Fruit fly (Drosophila melanogaster) whole organism, embryonic: ENCODE data around the gene CG46459.

Source experiments
- Awh ChIP-seq: fragments of 200-800 bp; sonication (Bioruptor generic); IDR thresholded peaks from 2 replicates; pipeline ENCODE4, ENCODE4 v1.3.6; 2022; ENCODE audit warnings: missing biosample characterization, missing genetic modification characterization
- B-H2 ChIP-seq: fragments of 200-800 bp; sonication (Bioruptor generic); optimal IDR thresholded peaks from 2 replicates; lab custom pipeline; 2018; ENCODE audit warnings: missing biosample characterization, mild to moderate bottlenecking, missing genetic modification characterization
- CG10462 ChIP-seq: fragments of 200-800 bp; sonication (Bioruptor generic); optimal IDR thresholded peaks from 2 replicates; lab custom pipeline; 2016; ENCODE audit warnings: missing biosample characterization, missing genetic modification characterization
- CG11247 ChIP-seq: fragments of 200-800 bp; sonication (Bioruptor generic); IDR thresholded peaks from 2 replicates; pipeline ENCODE4 v1.3.6; 2022; ENCODE audit warnings: missing biosample characterization, missing genetic modification characterization
- CG11695 ChIP-seq: fragments of 200-800 bp; sonication (Bioruptor generic); IDR thresholded peaks from 3 replicates; pipeline ENCODE4 v1.3.6; 2022; ENCODE audit warnings: missing biosample characterization, missing genetic modification characterization
- CG12071 ChIP-seq: fragments of 200-800 bp; sonication (Bioruptor generic); optimal IDR thresholded peaks from 3 replicates; lab custom pipeline; 2018; ENCODE audit warnings: missing biosample characterization, mild to moderate bottlenecking, missing genetic modification characterization
- CG14441 ChIP-seq: fragments of 200-800 bp; sonication (Bioruptor generic); IDR thresholded peaks from 2 replicates; pipeline ENCODE4 v1.3.6; 2022; ENCODE audit warnings: missing biosample characterization, missing genetic modification characterization
- CG14667 ChIP-seq: fragments of 200-800 bp; sonication (Bioruptor generic); IDR thresholded peaks from 2 replicates; pipeline ENCODE4 v1.3.6; 2022; ENCODE audit warnings: missing biosample characterization, missing genetic modification characterization
- CG2116 ChIP-seq: fragments of 200-800 bp; sonication (Bioruptor generic); optimal IDR thresholded peaks from 3 replicates; lab custom pipeline; 2018; ENCODE audit warnings: missing biosample characterization, mild to moderate bottlenecking, missing genetic modification characterization
- CG30020 ChIP-seq: fragments of 200-800 bp; optimal IDR thresholded peaks from 2 replicates; lab custom pipeline; 2019; ENCODE audit warnings: missing biosample characterization, mild to moderate bottlenecking, missing genetic modification characterization, moderate library complexity
- CG3065 ChIP-seq: fragments of 200-800 bp; sonication (Bioruptor generic); optimal IDR thresholded peaks from 2 replicates; lab custom pipeline; 2016; ENCODE audit warnings: missing biosample characterization, missing genetic modification characterization
- CG31441 ChIP-seq: fragments of 200-800 bp; sonication (Bioruptor generic); IDR thresholded peaks from 2 replicates; pipeline ENCODE4 v1.3.6; 2022; ENCODE audit warnings: missing biosample characterization, missing genetic modification characterization
- CG3726 ChIP-seq: fragments of 200-800 bp; sonication (Bioruptor generic); IDR thresholded peaks from 3 replicates; pipeline ENCODE4, ENCODE4 v1.3.6; 2022; ENCODE audit warnings: missing biosample characterization, missing genetic modification characterization
- CG3995 ChIP-seq: fragments of 200-800 bp; sonication (Bioruptor generic); optimal IDR thresholded peaks from 3 replicates; lab custom pipeline; 2016; ENCODE audit warnings: missing biosample characterization, missing genetic modification characterization
- CG5180 ChIP-seq: fragments of 200-800 bp; sonication (Bioruptor generic); optimal IDR thresholded peaks from 3 replicates; lab custom pipeline; 2017; ENCODE audit warnings: missing biosample characterization, missing genetic modification characterization, mild to moderate bottlenecking, moderate library complexity, missing genetic modification reagents
- CG6791 ChIP-seq: fragments of 200-800 bp; sonication (Bioruptor generic); IDR thresholded peaks from 3 replicates; pipeline ENCODE4 v1.3.6; 2022; ENCODE audit warnings: missing biosample characterization, missing genetic modification characterization; ENCODE audit not compliant: partially characterized antibody
- CG9609 ChIP-seq: fragments of 200-800 bp; sonication (Bioruptor generic); optimal IDR thresholded peaks from 3 replicates; lab custom pipeline; 2016; ENCODE audit warnings: missing biosample characterization, missing genetic modification characterization
- Drgx ChIP-seq: fragments of 200-800 bp; sonication (Bioruptor generic); IDR thresholded peaks from 2 replicates; pipeline ENCODE4 v1.3.6; 2022; ENCODE audit warnings: missing biosample characterization, missing genetic modification characterization
- ERR ChIP-seq: fragments of 200-800 bp; sonication (Bioruptor generic); optimal IDR thresholded peaks from 2 replicates; lab custom pipeline; 2016; ENCODE audit warnings: missing biosample characterization, missing genetic modification characterization
- Elba2 ChIP-seq: fragments of 200-800 bp; sonication (Bioruptor generic); optimal IDR thresholded peaks from 3 replicates; lab custom pipeline; 2016; ENCODE audit warnings: missing biosample characterization, missing genetic modification characterization
- H15 ChIP-seq: fragments of 200-800 bp; sonication (Bioruptor generic); IDR thresholded peaks from 3 replicates; pipeline ENCODE4 v1.3.6; 2022; ENCODE audit warnings: missing biosample characterization, missing genetic modification characterization
- Hmr ChIP-seq: fragments of 200-800 bp; sonication (Bioruptor generic); optimal IDR thresholded peaks from 3 replicates; lab custom pipeline; 2017; ENCODE audit warnings: mild to moderate bottlenecking, missing biosample characterization, missing genetic modification reagents, missing genetic modification characterization
- Hmx ChIP-seq: fragments of 200-800 bp; sonication (Bioruptor generic); optimal IDR thresholded peaks from 2 replicates; lab custom pipeline; 2016; ENCODE audit warnings: missing biosample characterization, missing genetic modification characterization
- Hr51 ChIP-seq, 2 experiments: fragments of 200-800 bp; sonication (Bioruptor generic); optimal IDR thresholded peaks; 2 replicates in 1 of 2; 3 replicates in 1 of 2; lab custom pipeline; 2016 to 2018; ENCODE audit warnings: missing biosample characterization in 2 of 2, missing genetic modification characterization in 2 of 2, mild to moderate bottlenecking in 1 of 2, moderate library complexity in 1 of 2
- Hr78 ChIP-seq, 2 experiments: fragments of 200-800 bp in 1 of 2; fragments of >200 bp in 1 of 2; sonication (Bioruptor generic) in 1 of 2; optimal IDR thresholded peaks; 2 replicates each; lab custom pipeline; 2017 to 2019; ENCODE audit warnings: missing biosample characterization in 2 of 2, missing genetic modification characterization in 2 of 2, mild to moderate bottlenecking in 1 of 2, moderate library complexity in 1 of 2
- Lhr ChIP-seq: fragments of 200-800 bp; sonication (Bioruptor generic); optimal IDR thresholded peaks from 3 replicates; lab custom pipeline; 2017; ENCODE audit warnings: mild to moderate bottlenecking, missing biosample characterization, missing genetic modification reagents, missing genetic modification characterization
- Mad ChIP-seq: fragments of 200-800 bp; sonication (Bioruptor generic); optimal IDR thresholded peaks from 2 replicates; lab custom pipeline; 2016; ENCODE audit warnings: missing biosample characterization, missing genetic modification characterization
- Meics ChIP-seq: fragments of 200-800 bp; sonication (Bioruptor generic); optimal IDR thresholded peaks from 2 replicates; lab custom pipeline; 2017; ENCODE audit warnings: missing biosample characterization, mild to moderate bottlenecking, missing genetic modification characterization
- Mes4 ChIP-seq: fragments of 200-800 bp; sonication (Bioruptor generic); optimal IDR thresholded peaks from 2 replicates; lab custom pipeline; 2016; ENCODE audit warnings: missing biosample characterization, missing genetic modification characterization
- Myb ChIP-seq: fragments of 200-800 bp; sonication (Bioruptor generic); optimal IDR thresholded peaks from 2 replicates; lab custom pipeline; 2016; ENCODE audit warnings: missing biosample characterization, missing genetic modification characterization
- Neu2 ChIP-seq: fragments of 200-800 bp; sonication (Bioruptor generic); optimal IDR thresholded peaks from 3 replicates; lab custom pipeline; 2016; ENCODE audit warnings: missing biosample characterization, missing genetic modification characterization, borderline replicate concordance
- Nf-YB ChIP-seq: fragments of 200-800 bp; sonication (Bioruptor generic); optimal IDR thresholded peaks from 3 replicates; lab custom pipeline; 2019; ENCODE audit warnings: missing biosample characterization, mild to moderate bottlenecking, missing genetic modification characterization, moderate library complexity
- Poxn ChIP-seq: fragments of 200-800 bp; sonication (Bioruptor generic); IDR thresholded peaks from 2 replicates; pipeline ENCODE4 v1.3.6; 2022; ENCODE audit warnings: missing biosample characterization, missing genetic modification characterization
- Spps ChIP-seq: fragments of 200-800 bp; sonication (Bioruptor generic); optimal IDR thresholded peaks from 2 replicates; lab custom pipeline; 2018; ENCODE audit warnings: missing biosample characterization, mild to moderate bottlenecking, missing genetic modification characterization
- YL-1 ChIP-seq: fragments of 200-800 bp; sonication (Bioruptor generic); optimal IDR thresholded peaks from 3 replicates; lab custom pipeline; 2017; ENCODE audit warnings: missing biosample characterization, mild to moderate bottlenecking, missing genetic modification characterization
- abd-A ChIP-seq: fragments of 200-800 bp; sonication (Bioruptor generic); optimal IDR thresholded peaks from 3 replicates; lab custom pipeline; 2019; ENCODE audit warnings: missing biosample characterization, mild to moderate bottlenecking, missing genetic modification characterization, moderate library complexity
- aop ChIP-seq: fragments of 200-800 bp; sonication (Bioruptor generic); IDR thresholded peaks from 2 replicates; pipeline ENCODE4 v1.3.6; 2022; ENCODE audit warnings: missing biosample characterization, missing genetic modification characterization
- bigmax ChIP-seq: fragments of 200-800 bp; sonication (Bioruptor generic); optimal IDR thresholded peaks from 2 replicates; lab custom pipeline; 2018; ENCODE audit warnings: missing biosample characterization, mild to moderate bottlenecking, missing genetic modification characterization
- br ChIP-seq: fragments of >200 bp; optimal IDR thresholded peaks from 2 replicates; lab custom pipeline; 2017
- corto ChIP-seq: fragments of 200-800 bp; sonication (Bioruptor generic); optimal IDR thresholded peaks from 2 replicates; lab custom pipeline; 2016; ENCODE audit warnings: missing biosample characterization, mild to moderate bottlenecking, missing genetic modification characterization, moderate library complexity
- croc ChIP-seq: fragments of 200-800 bp; sonication (Bioruptor generic); conservative IDR thresholded peaks from 3 replicates; pipeline ENCODE4 v1.3.6; 2022; ENCODE audit warnings: missing biosample characterization, missing genetic modification characterization
- crp ChIP-seq, 2 experiments: fragments of 200-800 bp; sonication (Bioruptor generic); optimal IDR thresholded peaks; 2 replicates in 1 of 2; 3 replicates in 1 of 2; lab custom pipeline; 2017; ENCODE audit warnings: missing biosample characterization in 2 of 2, missing genetic modification characterization in 2 of 2, mild to moderate bottlenecking in 1 of 2, moderate library complexity in 1 of 2
- ham ChIP-seq: fragments of 200-800 bp; sonication (Bioruptor generic); IDR thresholded peaks from 2 replicates; pipeline ENCODE4 v1.3.6; 2022; ENCODE audit warnings: missing biosample characterization, missing genetic modification characterization
- jigr1 ChIP-seq: fragments of 200-800 bp; sonication (Bioruptor generic); IDR thresholded peaks from 3 replicates; pipeline ENCODE4 v1.3.6; 2022; ENCODE audit warnings: missing biosample characterization, missing genetic modification characterization
- onecut ChIP-seq: fragments of 200-800 bp; sonication (Bioruptor generic); IDR thresholded peaks from 2 replicates; pipeline ENCODE4 v1.3.6; 2022; ENCODE audit warnings: missing biosample characterization, missing genetic modification characterization
- sr ChIP-seq: fragments of 200-800 bp; sonication (Bioruptor generic); IDR thresholded peaks from 3 replicates; pipeline ENCODE4 v1.3.6; 2022; ENCODE audit warnings: missing biosample characterization, missing genetic modification characterization
- tio ChIP-seq: fragments of 200-800 bp; sonication (Bioruptor generic); optimal IDR thresholded peaks from 2 replicates; lab custom pipeline; 2017; ENCODE audit warnings: missing biosample characterization, missing genetic modification characterization, inconsistent platforms
- trh ChIP-seq: fragments of 200-800 bp; sonication (Bioruptor generic); optimal IDR thresholded peaks from 2 replicates; lab custom pipeline; 2016; ENCODE audit warnings: missing biosample characterization, missing genetic modification characterization
- twi ChIP-seq: fragments of 200-800 bp; optimal IDR thresholded peaks from 2 replicates; lab custom pipeline; 2019; ENCODE audit warnings: missing biosample characterization, mild to moderate bottlenecking, missing genetic modification characterization, moderate library complexity
- unpg ChIP-seq: fragments of 200-800 bp; sonication (Bioruptor generic); optimal IDR thresholded peaks from 3 replicates; lab custom pipeline; 2018; ENCODE audit warnings: missing biosample characterization, mild to moderate bottlenecking, missing genetic modification characterization, moderate library complexity
- zen ChIP-seq: fragments of 200-800 bp; sonication (Bioruptor generic); optimal IDR thresholded peaks from 3 replicates; lab custom pipeline; 2018; ENCODE audit warnings: missing biosample characterization, mild to moderate bottlenecking, missing genetic modification characterization, moderate library complexity

CG46459 gene

dm6 chr3R:10684284-10684683, 12.2 kb upstream of the CG46459 start (continued):
- TF ChIP-seq unpg (GFP tag; lab: Kevin White, UChicago) (peak; percentile 71), aop (GFP tag; lab: Robert Waterston, UW) (peak; percentile 51; the same call in 1 of the 2 replicates), CG9609 (GFP tag; lab: Kevin White, UChicago) (peak; percentile 33), CG30020 (no peak), CG14667 (GFP tag; lab: Robert Waterston, UW) (peak; percentile 46; the same call in 1 of the 2 replicates), croc (GFP tag; lab: Robert Waterston, UW) (peak; percentile 28; the same call in 1 of the 3 replicates), CG10462 (GFP tag; lab: Kevin White, UChicago) (peak; percentile 27), Drgx (GFP tag; lab: Robert Waterston, UW) (peak; percentile 45), Hmr (GFP tag; lab: Kevin White, UChicago) (peak; percentile 45), Elba2 (GFP tag; lab: Kevin White, UChicago) (no peak), Hr51 (GFP tag; optimal IDR thresholded peaks at IDR 0.05; lab: Kevin White, UChicago) (peak in 1 of 2 experiments; percentile 83), Meics (GFP tag; lab: Kevin White, UChicago) (peak; percentile 36), Lhr (GFP tag; lab: Kevin White, UChicago) (no peak), Mes4 (GFP tag; lab: Kevin White, UChicago) (peak; percentile 43), Neu2 (GFP tag; lab: Kevin White, UChicago) (no peak), Poxn (GFP tag; lab: Robert Waterston, UW) (no peak), B-H2 (GFP tag; lab: Kevin White, UChicago) (no peak), CG5180 (GFP tag; lab: Kevin White, UChicago) (peak; percentile 66), bigmax (GFP tag; lab: Kevin White, UChicago) (no peak), abd-A (tag; lab: Kevin White, UChicago) (no peak), CG3995 (no peak), CG6791 (no peak), YL-1 (no peak), CG12071 (peak; percentile 25), CG11247 (peak; percentile 40; the same call in 1 of the 2 replicates), tio (GFP tag; lab: Kevin White, UChicago) (peak; percentile 16), CG31441 (GFP tag; lab: Robert Waterston, UW) (peak; percentile 79), CG2116 (GFP tag; lab: Kevin White, UChicago) (no peak), Awh (GFP tag; lab: Robert Waterston, UW) (peak; percentile 82), zen (peak; percentile 36), CG11695 (GFP tag; lab: Robert Waterston, UW) (peak; percentile 60; the same call in 1 of the 3 replicates), Nf-YB (peak; percentile 25), Spps (tag; lab: Kevin White, UChicago) (no peak), onecut (GFP tag; lab: Robert Waterston, UW) (no peak), ERR (GFP tag; lab: Kevin White, UChicago) (peak; percentile 35), br (no peak), Mad (no peak), H15 (GFP tag; lab: Robert Waterston, UW) (no peak), jigr1 (GFP tag; lab: Robert Waterston, UW) (peak; percentile 54; the same call in 1 of the 3 replicates), trh (GFP tag; lab: Kevin White, UChicago) (no peak), twi (tag; lab: Kevin White, UChicago) (no peak), corto (GFP tag; lab: Kevin White, UChicago) (no peak), Hmx (no peak), crp (GFP tag; optimal IDR thresholded peaks at IDR 0.05; lab: Kevin White, UChicago) (peak in 1 of 2 experiments; percentile 1), Hr78 (GFP tag; optimal IDR thresholded peaks at IDR 0.05; lab: Kevin White, UChicago) (no peak), sr (GFP tag; lab: Robert Waterston, UW) (peak; percentile 35; the same call in 1 of the 3 replicates), ham (GFP tag; lab: Robert Waterston, UW) (no peak), CG3726 (GFP tag; lab: Robert Waterston, UW) (peak; percentile 68; the same call in 1 of the 3 replicates), CG14441 (peak; percentile 81), Myb (GFP tag; lab: Kevin White, UChicago) (peak; percentile 4), CG3065 (GFP tag; lab: Kevin White, UChicago) (no peak)
